Worm (Caenorhabditis elegans): ENCODE data around the gene srr-1.

The srr-1 gene

ce11 chrV:13082442-13083126 lies 29.0 kb upstream of the srr-1 start, which contains the start of gene C34B4.2 (continued):
- TF ChIP-seq daf-16 (GFP tag; optimal IDR thresholded peaks at IDR 0.05) (peak; percentile 3 to 89), daf-16 (tag; optimal IDR thresholded peaks at IDR 0.05) (peak; percentile 56), lin-39 (tag; optimal IDR thresholded peaks at IDR 0.05) (no peak), aha-1 (tag) (peak; percentile 100), nhr-42 (GFP tag; IDR thresholded peaks at IDR 0.05) (no peak), lir-3 (tag; optimal IDR thresholded peaks at IDR 0.05) (no peak), php-3 (GFP tag; IDR thresholded peaks at IDR 0.05) (no peak), ztf-7 (tag; optimal IDR thresholded peaks at IDR 0.05) (peak; percentile 23), nhr-76 (tag; optimal IDR thresholded peaks at IDR 0.05) (no peak), F37D6.2 (tag; optimal IDR thresholded peaks at IDR 0.05) (no peak), daf-12 (tag; optimal IDR thresholded peaks at IDR 0.05) (no peak), nhr-48 (tag; optimal IDR thresholded peaks at IDR 0.05) (peak; percentile 51), dmd-6 (GFP tag; IDR thresholded peaks at IDR 0.05) (peak; percentile 79), saeg-2 (GFP tag; IDR thresholded peaks at IDR 0.05) (no peak), zfp-3 (GFP tag; conservative IDR thresholded peaks at IDR 0.05) (no peak), nhr-111 (GFP tag; optimal IDR thresholded peaks at IDR 0.05) (no peak), madf-9 (GFP tag; conservative IDR thresholded peaks at IDR 0.05) (no peak), dpl-1 (GFP tag; optimal IDR thresholded peaks at IDR 0.05) (no peak), spr-1 (tag; optimal IDR thresholded peaks at IDR 0.05) (no peak), ztf-11 (tag; optimal IDR thresholded peaks at IDR 0.05) (no peak), arid-1 (GFP tag; conservative IDR thresholded peaks at IDR 0.05) (no peak), skn-1 (tag; optimal IDR thresholded peaks at IDR 0.05) (no peak), fkh-10 (GFP tag; optimal IDR thresholded peaks at IDR 0.05) (no peak), spr-3 (GFP tag; optimal IDR thresholded peaks at IDR 0.05) (no peak), daf-19 (GFP tag; conservative IDR thresholded peaks at IDR 0.05) (no peak), ceh-82 (tag; optimal IDR thresholded peaks at IDR 0.05) (no peak), fos-1 (tag; optimal IDR thresholded peaks at IDR 0.05) (no peak)

DNA sequence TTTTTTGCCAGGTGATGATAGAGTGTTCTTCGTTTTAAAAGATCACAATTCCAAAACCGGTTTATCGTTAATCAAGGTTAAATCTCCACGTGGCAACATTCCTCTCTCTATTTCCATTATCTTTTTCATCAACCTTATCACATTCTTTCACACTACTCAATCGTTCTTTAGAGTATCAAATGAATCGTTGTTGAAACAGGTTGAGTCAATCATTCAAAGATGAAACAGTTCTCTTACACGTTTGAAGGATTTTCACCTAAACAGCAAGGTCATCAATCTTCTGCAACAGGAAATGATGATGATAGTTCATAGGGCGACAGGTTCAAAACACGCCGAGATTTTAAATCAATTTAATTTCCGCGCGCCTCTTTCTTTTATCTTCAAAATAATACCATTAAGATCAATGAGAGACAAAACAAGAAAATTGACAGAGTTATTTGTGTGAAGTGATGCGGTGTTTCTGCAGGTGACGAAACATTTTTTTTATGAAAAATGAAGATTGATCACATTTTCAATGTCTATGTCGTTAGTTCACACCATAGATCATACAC lies 27.7 kb upstream of the srr-1 start:
- TF ChIP-seq F26F4.8 (GFP tag; conservative IDR thresholded peaks at IDR 0.05) (no peak), lin-13 (GFP tag; optimal IDR thresholded peaks at IDR 0.05) (peak; percentile 16), F10B5.3 (tag; optimal IDR thresholded peaks at IDR 0.05) (no peak), ztf-11 (tag; optimal IDR thresholded peaks at IDR 0.05) (no peak), vab-7 (GFP tag; IDR thresholded peaks at IDR 0.05) (no peak), gei-8 (GFP tag; optimal IDR thresholded peaks at IDR 0.05) (peak; percentile 79), nhr-28 (tag; optimal IDR thresholded peaks at IDR 0.05) (peak; percentile 81), nhr-6 (tag; optimal IDR thresholded peaks at IDR 0.05) (peak; percentile 57), arid-1 (GFP tag; conservative IDR thresholded peaks at IDR 0.05) (no peak), nhr-10 (tag; optimal IDR thresholded peaks at IDR 0.05) (peak; percentile 31), lin-39 (tag; optimal IDR thresholded peaks at IDR 0.05) (no peak), ceh-44 (GFP tag; IDR thresholded peaks at IDR 0.05) (no peak), dmd-8 (GFP tag; IDR thresholded peaks at IDR 0.05) (no peak), nhr-102 (tag; optimal IDR thresholded peaks at IDR 0.05) (peak; percentile 36), ZK337.2 (GFP tag; IDR thresholded peaks at IDR 0.05) (no peak), mep-1 (tag; optimal IDR thresholded peaks at IDR 0.05) (peak; percentile 71), hif-1 (tag; optimal IDR thresholded peaks at IDR 0.05) (peak in 1 of 2 experiments; percentile 7), lin-1 (GFP tag; IDR thresholded peaks at IDR 0.05) (peak; percentile 47; the same call in 1 of the 2 replicates), aha-1 (tag) (peak; percentile 91), zfp-3 (GFP tag; conservative IDR thresholded peaks at IDR 0.05) (no peak), mdt-29 (GFP tag; IDR thresholded peaks at IDR 0.05) (no peak), dmd-6 (GFP tag; IDR thresholded peaks at IDR 0.05) (peak; percentile 86), cey-2 (tag; optimal IDR thresholded peaks at IDR 0.05; ENCODE audit: borderline replicate concordance, insufficient read depth) (peak; percentile 86), mxl-3 (GFP tag; optimal IDR thresholded peaks at IDR 0.05) (peak; percentile 91), nhr-77 (tag; optimal IDR thresholded peaks at IDR 0.05) (peak; percentile 55), rbr-2 (tag; optimal IDR thresholded peaks at IDR 0.05) (no peak), daf-8 (GFP tag; IDR thresholded peaks at IDR 0.05) (no peak), lim-7 (GFP tag; IDR thresholded peaks at IDR 0.05) (no peak), T20F7.1 (GFP tag; optimal IDR thresholded peaks at IDR 0.05) (peak; percentile 20)
